Fruit fly (Drosophila melanogaster) whole organism: ENCODE measurements around the gene ac.

Source experiments
- CG8478 ChIP-seq: fragments of >200 bp; optimal IDR thresholded peaks from 2 replicates; lab custom pipeline; 2018; ENCODE audit warnings: inconsistent platforms
- Dll ChIP-seq: fragments of >200 bp; optimal IDR thresholded peaks from 2 replicates; lab custom pipeline; 2017
- EcR ChIP-seq, 2 experiments: fragments of >200 bp; optimal IDR thresholded peaks; 2 replicates each; lab custom pipeline; 2017; ENCODE audit warnings: missing biosample characterization in 2 of 2, missing genetic modification characterization in 2 of 2, missing genetic modification reagents in 2 of 2
- pan ChIP-seq: fragments of >200 bp; optimal IDR thresholded peaks from 2 replicates; lab custom pipeline; 2017
- psq ChIP-seq: fragments of >200 bp; optimal IDR thresholded peaks from 2 replicates; lab custom pipeline; 2017
- usp ChIP-seq: fragments of >200 bp; optimal IDR thresholded peaks from 2 replicates; lab custom pipeline; 2017; ENCODE audit warnings: missing biosample characterization, missing genetic modification characterization, mixed read lengths

The ac gene

dm6 chrX:351599-351998 is 18.2 kb upstream of the ac start:
- no peak for TF ChIP-seq EcR (GFP tag; optimal IDR thresholded peaks at IDR 0.05; lab: Kevin White, UChicago)
- TF ChIP-seq CG8478 (lab: Kevin White, UChicago): no peak
- TF ChIP-seq pan (lab: Kevin White, UChicago): no peak
- no peak for TF ChIP-seq usp (GFP tag; lab: Kevin White, UChicago)
- TF ChIP-seq Dll (lab: Kevin White, UChicago): no peak

- TF ChIP-seq EcR (GFP tag; optimal IDR thresholded peaks at IDR 0.05; lab: Kevin White, UChicago) (no peak), pan (lab: Kevin White, UChicago) (no peak), usp (GFP tag; lab: Kevin White, UChicago) (no peak), Dll (lab: Kevin White, UChicago) (no peak), psq (lab: Kevin White, UChicago) (no peak), CG8478 (lab: Kevin White, UChicago) (no peak)
Observed at dm6 chrX:352767-353166, 17.1 kb upstream of the ac start, which contains the start of gene CG43182. CG43182 (plus strand) TSS chrX:353067.

dm6 chrX:353929-354515 is 15.8 kb upstream of the ac start:
- TF ChIP-seq usp (GFP tag; lab: Kevin White, UChicago): no peak
- no peak for TF ChIP-seq Dll (lab: Kevin White, UChicago)
- TF ChIP-seq pan (lab: Kevin White, UChicago): no peak

- TF ChIP-seq Dll (lab: Kevin White, UChicago) (no peak), psq (lab: Kevin White, UChicago) (no peak), pan (lab: Kevin White, UChicago) (no peak), EcR (GFP tag; optimal IDR thresholded peaks at IDR 0.05; lab: Kevin White, UChicago) (no peak), usp (GFP tag; lab: Kevin White, UChicago) (no peak), CG8478 (lab: Kevin White, UChicago) (no peak)
Observed at dm6 chrX:356232-356631, 13.6 kb upstream of the ac start, which contains the start of gene y. y (plus strand) TSS chrX:356509.

dm6 chrX:361418-361817 is 8.4 kb upstream of the ac start:
- TF ChIP-seq EcR (GFP tag; optimal IDR thresholded peaks at IDR 0.05; lab: Kevin White, UChicago) (no peak), psq (lab: Kevin White, UChicago) (no peak), usp (GFP tag; lab: Kevin White, UChicago) (no peak), pan (lab: Kevin White, UChicago) (no peak), CG8478 (lab: Kevin White, UChicago) (no peak), Dll (lab: Kevin White, UChicago) (no peak)

dm6 chrX:362073-362674 is 7.7 kb upstream of the ac start:
- TF ChIP-seq pan (lab: Kevin White, UChicago) (no peak), CG8478 (lab: Kevin White, UChicago) (no peak), EcR (GFP tag; optimal IDR thresholded peaks at IDR 0.05; lab: Kevin White, UChicago) (no peak), Dll (lab: Kevin White, UChicago) (no peak), usp (GFP tag; lab: Kevin White, UChicago) (no peak), psq (lab: Kevin White, UChicago) (no peak)

dm6 chrX:364006-364405 is 5.8 kb upstream of the ac start:
- TF ChIP-seq psq (lab: Kevin White, UChicago) (no peak), Dll (lab: Kevin White, UChicago) (no peak), EcR (GFP tag; optimal IDR thresholded peaks at IDR 0.05; lab: Kevin White, UChicago) (no peak), pan (lab: Kevin White, UChicago) (no peak), usp (GFP tag; lab: Kevin White, UChicago) (no peak), CG8478 (lab: Kevin White, UChicago) (no peak)

- TF ChIP-seq psq (lab: Kevin White, UChicago): no peak
- no peak for TF ChIP-seq Dll (lab: Kevin White, UChicago)
- no peak for TF ChIP-seq usp (GFP tag; lab: Kevin White, UChicago)
- TF ChIP-seq CG8478 (lab: Kevin White, UChicago): no peak
- TF ChIP-seq pan (lab: Kevin White, UChicago): no peak
- no peak for TF ChIP-seq EcR (GFP tag; optimal IDR thresholded peaks at IDR 0.05; lab: Kevin White, UChicago)
Observed at dm6 chrX:366854-367253, 3.0 kb upstream of the ac start.

- TF ChIP-seq usp (GFP tag; lab: Kevin White, UChicago) (no peak), EcR (GFP tag; optimal IDR thresholded peaks at IDR 0.05; lab: Kevin White, UChicago) (no peak), Dll (lab: Kevin White, UChicago) (no peak), pan (lab: Kevin White, UChicago) (no peak), CG8478 (lab: Kevin White, UChicago) (no peak), psq (lab: Kevin White, UChicago) (no peak)
Observed at dm6 chrX:377388-377787, 7.6 kb downstream of the ac start.

dm6 chrX:378341-378740 is 8.5 kb downstream of the ac start:
- TF ChIP-seq usp (GFP tag; lab: Kevin White, UChicago) (no peak), pan (lab: Kevin White, UChicago) (no peak), Dll (lab: Kevin White, UChicago) (no peak), CG8478 (lab: Kevin White, UChicago) (no peak), psq (lab: Kevin White, UChicago) (no peak), EcR (GFP tag; optimal IDR thresholded peaks at IDR 0.05; lab: Kevin White, UChicago) (no peak)

dm6 chrX:379527-379926 is 9.7 kb downstream of the ac start:
- TF ChIP-seq Dll (lab: Kevin White, UChicago) (no peak), usp (GFP tag; lab: Kevin White, UChicago) (no peak), pan (lab: Kevin White, UChicago) (no peak), CG8478 (lab: Kevin White, UChicago) (no peak), psq (lab: Kevin White, UChicago) (no peak), EcR (GFP tag; optimal IDR thresholded peaks at IDR 0.05; lab: Kevin White, UChicago) (no peak)
